Worm (Caenorhabditis elegans) whole organism, mixed stage, embryonic: ENCODE results near the gene nos-1.
"Not testable (repeated sequence)": the region's sequence is repeated elsewhere in the genome, so short reads cannot be mapped to it uniquely, and the experiment has no call there.

Source experiments
- M03D4.4 ChIP-seq: sonication (generic microtip); optimal IDR thresholded peaks from 2 replicates; lab custom pipeline; 2017; ENCODE audit warnings: mild to moderate bottlenecking, missing genetic modification characterization, missing compliant biosample characterization
- bed-3 ChIP-seq: fragments of 200-800 bp; sonication (Bioruptor generic); optimal IDR thresholded peaks from 3 replicates; lab custom pipeline; 2018; ENCODE audit warnings: mild to moderate bottlenecking, missing genetic modification characterization, moderate library complexity, missing compliant biosample characterization
- blmp-1 ChIP-seq: fragments of 150-350 bp; optimal IDR thresholded peaks from 2 replicates; lab custom pipeline; 2014; ENCODE audit warnings: missing biosample characterization, missing genetic modification characterization
- ceh-39 ChIP-seq: fragments of 150-350 bp; optimal IDR thresholded peaks from 2 replicates; lab custom pipeline; 2014; ENCODE audit warnings: missing biosample characterization, missing genetic modification characterization
- ceh-43 ChIP-seq: fragments of 200-800 bp; sonication (Bioruptor generic); optimal IDR thresholded peaks from 2 replicates; lab custom pipeline; 2018; ENCODE audit warnings: mild to moderate bottlenecking, missing genetic modification characterization, moderate library complexity, missing compliant biosample characterization
- ceh-83 ChIP-seq: fragments of 200-800 bp; sonication (Bioruptor generic); optimal IDR thresholded peaks from 2 replicates; lab custom pipeline; 2018; ENCODE audit warnings: mild to moderate bottlenecking, missing genetic modification characterization, missing compliant biosample characterization
- ces-1 ChIP-seq: fragments of 150-350 bp; optimal IDR thresholded peaks from 2 replicates; lab custom pipeline; 2014; ENCODE audit warnings: missing biosample characterization, missing genetic modification reagents, missing genetic modification characterization
- cnd-1 ChIP-seq: fragments of 200-800 bp; sonication (Bioruptor generic); optimal IDR thresholded peaks from 2 replicates; lab custom pipeline; 2018; ENCODE audit warnings: mild to moderate bottlenecking, missing genetic modification characterization, missing compliant biosample characterization
- drap-1 ChIP-seq: fragments of 200-800 bp; sonication (Bioruptor generic); optimal IDR thresholded peaks from 3 replicates; lab custom pipeline; 2018; ENCODE audit warnings: mild to moderate bottlenecking, missing genetic modification characterization, missing compliant biosample characterization
- elt-1 ChIP-seq: sonication (generic microtip); optimal IDR thresholded peaks from 2 replicates; lab custom pipeline; 2017; ENCODE audit warnings: missing genetic modification characterization, mild to moderate bottlenecking, missing compliant biosample characterization, antibody characterized with exemption, moderate library complexity, borderline replicate concordance; ENCODE audit not compliant: insufficient read depth
- elt-3 ChIP-seq: fragments of 150-350 bp; optimal IDR thresholded peaks from 2 replicates; lab custom pipeline; 2014; ENCODE audit warnings: missing biosample characterization, missing genetic modification characterization
- flh-1 ChIP-seq: fragments of 200-800 bp; sonication (Bioruptor generic); optimal IDR thresholded peaks from 2 replicates; lab custom pipeline; 2018; ENCODE audit warnings: mild to moderate bottlenecking, missing genetic modification characterization, moderate library complexity, missing compliant biosample characterization
- hlh-1 ChIP-seq: fragments of 150-350 bp; optimal IDR thresholded peaks from 2 replicates; lab custom pipeline; 2014; ENCODE audit warnings: missing biosample characterization, missing genetic modification reagents, missing genetic modification characterization
- lsy-2 ChIP-seq: fragments of 150-350 bp; optimal IDR thresholded peaks from 2 replicates; lab custom pipeline; 2014; ENCODE audit warnings: missing biosample characterization, missing genetic modification characterization
- mep-1 ChIP-seq: fragments of 150-350 bp; optimal IDR thresholded peaks from 2 replicates; lab custom pipeline; 2017; ENCODE audit warnings: missing biosample characterization, missing genetic modification reagents, missing genetic modification characterization, inconsistent platforms
- mls-2 ChIP-seq: sonication (generic microtip); optimal IDR thresholded peaks from 2 replicates; lab custom pipeline; 2016; ENCODE audit warnings: mild to moderate bottlenecking, missing genetic modification characterization, moderate library complexity, missing compliant biosample characterization
- nhr-12 ChIP-seq: fragments of 150-350 bp; optimal IDR thresholded peaks from 2 replicates; lab custom pipeline; 2014; ENCODE audit warnings: missing biosample characterization, missing genetic modification characterization
- nhr-2 ChIP-seq: fragments of 150-350 bp; optimal IDR thresholded peaks from 2 replicates; lab custom pipeline; 2014; ENCODE audit warnings: missing biosample characterization, missing genetic modification characterization
- nhr-237 ChIP-seq: fragments of 150-350 bp; optimal IDR thresholded peaks from 2 replicates; lab custom pipeline; 2014; ENCODE audit warnings: missing biosample characterization, missing genetic modification characterization
- nhr-76 ChIP-seq: sonication (generic microtip); optimal IDR thresholded peaks from 2 replicates; lab custom pipeline; 2017; ENCODE audit warnings: missing biosample characterization, missing genetic modification characterization
- pha-4 ChIP-seq: fragments of 150-350 bp; optimal IDR thresholded peaks from 2 replicates; lab custom pipeline; 2018; ENCODE audit warnings: missing biosample characterization, missing genetic modification reagents, missing genetic modification characterization
- snpc-4 ChIP-seq: fragments of 150-350 bp; optimal IDR thresholded peaks from 2 replicates; lab custom pipeline; 2014; ENCODE audit warnings: missing biosample characterization, missing genetic modification characterization
- sptf-1 ChIP-seq: sonication (generic microtip); optimal IDR thresholded peaks from 2 replicates; lab custom pipeline; 2017; ENCODE audit warnings: mild to moderate bottlenecking, missing genetic modification characterization, moderate library complexity, missing compliant biosample characterization
- tbx-8 ChIP-seq: fragments of 200-800 bp; sonication (Bioruptor generic); optimal IDR thresholded peaks from 2 replicates; lab custom pipeline; 2018; ENCODE audit warnings: mild to moderate bottlenecking, missing genetic modification characterization, moderate library complexity, missing compliant biosample characterization
- unc-120 ChIP-seq: sonication (generic microtip); optimal IDR thresholded peaks from 2 replicates; lab custom pipeline; 2017; ENCODE audit warnings: missing genetic modification characterization, missing compliant biosample characterization; ENCODE audit not compliant: poor library complexity, severe bottlenecking
- unc-39 ChIP-seq: fragments of 150-350 bp; optimal IDR thresholded peaks from 2 replicates; lab custom pipeline; 2014; ENCODE audit warnings: missing biosample characterization, missing genetic modification characterization
- unc-62 ChIP-seq: fragments of 150-350 bp; optimal IDR thresholded peaks from 2 replicates; lab custom pipeline; 2014; ENCODE audit warnings: missing biosample characterization, missing genetic modification reagents, missing genetic modification characterization
- ztf-11 ChIP-seq: fragments of 150-350 bp; optimal IDR thresholded peaks from 2 replicates; lab custom pipeline; 2014; ENCODE audit warnings: missing biosample characterization, missing genetic modification characterization

nos-1 gene

ce11 chrII:10948236-10949025 is 4.5 kb downstream of the nos-1 start:
- no peak for TF ChIP-seq snpc-4 (tag; lab: Kevin White, UChicago)
- no peak for TF ChIP-seq lsy-2 (tag; lab: Kevin White, UChicago)
- no peak for TF ChIP-seq unc-39 (tag; lab: Kevin White, UChicago)
- no peak for TF ChIP-seq mls-2 (tag; lab: Kevin White, UChicago)
- no peak for TF ChIP-seq hlh-1 (tag; lab: Kevin White, UChicago)
- TF ChIP-seq bed-3 (GFP tag; lab: Kevin White, UChicago), result no peak
- no peak for TF ChIP-seq cnd-1 (tag; lab: Kevin White, UChicago)

DNA sequence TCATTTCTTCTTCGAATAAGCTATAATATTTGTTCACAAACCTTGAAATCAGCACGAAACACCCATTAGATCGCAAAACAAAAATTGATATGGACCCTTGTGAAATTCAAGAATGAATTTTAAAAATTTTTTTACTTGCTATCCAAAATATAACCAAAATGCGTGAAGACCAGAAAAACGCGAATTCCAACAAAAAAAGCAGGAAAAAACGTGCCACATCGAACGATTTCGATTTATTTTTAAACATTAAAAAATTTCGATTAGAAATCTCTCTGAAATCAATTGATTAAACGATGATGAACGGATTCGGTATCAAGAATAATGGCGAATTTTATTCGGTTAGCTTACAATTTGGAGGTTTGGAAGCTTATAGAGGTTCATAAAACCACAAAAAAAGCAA is 5.6 kb downstream of the nos-1 start, which contains the start of the genes tceb-3 and gskl-1:
TSS of gene tceb-3 (minus strand) at position 101 of the 400 bp plus-strand sequence.
TSS of gene gskl-1 (plus strand) at position 243 of the 400 bp plus-strand sequence.
- TF ChIP-seq mls-2 (tag; lab: Kevin White, UChicago) (no peak), nhr-2 (tag; lab: Kevin White, UChicago) (no peak), drap-1 (no peak), nhr-12 (no peak), unc-62 (no peak), pha-4 (tag; lab: Kevin White, UChicago) (no peak)

ce11 chrII:10946848-10947247 is 6.1 kb downstream of the nos-1 start:
- TF ChIP-seq unc-39 (tag; lab: Kevin White, UChicago) (no peak), unc-120 (tag; lab: Kevin White, UChicago) (no peak), sptf-1 (tag; lab: Kevin White, UChicago) (no peak), unc-62 (peak; percentile 81)
- TF ChIP-seq, all 35 proteins: peak for 1

- TF ChIP-seq ceh-39 (tag; lab: Kevin White, UChicago), result no peak
- no peak for TF ChIP-seq ztf-11 (tag; lab: Kevin White, UChicago)
- TF ChIP-seq tbx-8 (GFP tag; lab: Kevin White, UChicago), result no peak
- TF ChIP-seq hlh-1 (tag; lab: Kevin White, UChicago), result no peak
- no peak for TF ChIP-seq nhr-12
- TF ChIP-seq mep-1 (tag; lab: Kevin White, UChicago), result no peak
- TF ChIP-seq unc-120 (tag; lab: Kevin White, UChicago), result no peak
- no peak for TF ChIP-seq unc-62
- TF ChIP-seq elt-3 (tag; lab: Kevin White, UChicago), result no peak
Measured at ce11 chrII:10945446-10945845, 7.5 kb downstream of the nos-1 start.

DNA sequence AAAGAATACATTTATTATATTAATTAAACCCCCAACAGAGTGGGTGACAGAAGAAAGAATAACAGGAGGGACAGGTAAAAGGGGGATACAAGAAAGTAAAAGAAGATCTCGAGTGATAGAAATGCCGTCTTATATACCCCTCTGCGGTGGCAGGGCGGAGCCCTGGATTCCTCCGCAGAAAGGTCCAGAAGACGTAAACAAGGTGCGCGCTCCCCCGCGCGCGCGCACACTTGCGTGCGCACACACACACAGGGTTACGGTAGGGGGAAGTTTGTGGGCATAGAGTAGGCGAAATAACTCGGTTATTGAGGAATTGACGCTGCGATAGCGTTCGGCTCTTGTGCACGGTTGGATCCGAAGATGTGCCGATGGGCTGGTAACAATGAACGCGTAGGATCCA is 11.0 kb downstream of the nos-1 start, which contains the start of gene R03D7.15:
TSS of gene R03D7.15 (plus strand) at position 299 of the 400 bp plus-strand sequence.
- TF ChIP-seq drap-1; blmp-1; nhr-76 (tag; lab: Kevin White, UChicago): not testable (repeated sequence)
- TF ChIP-seq, all 35 proteins: peak for 0; not testable (repeated sequence) for 35

DNA sequence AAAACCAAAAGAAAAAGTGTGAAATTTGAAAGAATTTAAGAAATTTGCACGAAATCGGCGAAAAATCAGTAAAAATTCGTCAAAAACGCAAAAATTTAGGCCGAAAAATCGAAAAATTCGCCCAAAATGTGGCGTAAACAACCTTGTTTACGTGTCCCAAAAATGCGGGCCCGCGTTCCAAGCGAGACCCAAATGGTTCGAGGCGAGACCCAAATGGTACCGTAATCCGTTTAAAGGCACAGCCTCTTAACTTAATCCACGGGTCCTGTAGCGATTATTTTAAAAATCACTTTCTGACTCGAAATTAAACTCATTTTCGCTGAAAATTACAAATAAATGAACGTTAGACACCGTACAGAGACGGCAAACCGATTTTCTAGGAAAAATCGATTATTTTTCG is 17.6 kb downstream of the nos-1 start:
- no peak for TF ChIP-seq mep-1 (tag; lab: Kevin White, UChicago)
- no peak for TF ChIP-seq unc-62
- no peak for TF ChIP-seq nhr-237 (tag; lab: Kevin White, UChicago)
- no peak for TF ChIP-seq ceh-43 (GFP tag; lab: Kevin White, UChicago)
- no peak for TF ChIP-seq bed-3 (GFP tag; lab: Kevin White, UChicago)

DNA sequence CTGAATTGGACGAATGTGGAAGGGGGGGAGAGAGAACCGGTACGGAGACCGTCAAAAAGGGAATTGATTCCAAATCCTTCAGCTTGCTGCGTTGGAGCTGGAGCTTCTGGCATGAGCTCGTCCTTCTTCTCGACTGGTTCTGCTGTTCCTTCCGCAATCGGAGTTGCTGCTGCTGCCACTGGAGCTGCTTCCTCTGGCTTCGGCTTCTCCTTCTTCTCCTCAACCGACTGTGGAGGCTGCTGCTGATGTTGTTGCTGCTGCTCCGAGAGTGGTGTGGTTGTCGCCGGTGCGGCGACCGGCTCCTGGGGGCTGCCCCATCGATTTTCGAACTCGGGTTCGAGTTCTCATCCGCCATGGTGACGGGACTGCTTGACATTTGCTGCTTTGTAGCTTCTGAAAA is 18.2 kb downstream of the nos-1 start, which contains the start of gene R03D7.2:
TSS of gene R03D7.2 (minus strand) at position 399 of the 400 bp plus-strand sequence.
- no peak for TF ChIP-seq ztf-11 (tag; lab: Kevin White, UChicago)
- TF ChIP-seq ces-1 (GFP tag; lab: Kevin White, UChicago), result no peak
- TF ChIP-seq unc-120 (tag; lab: Kevin White, UChicago), result no peak
- TF ChIP-seq elt-1, result no peak
- TF ChIP-seq flh-1 (GFP tag; lab: Kevin White, UChicago), result no peak
- no peak for TF ChIP-seq lsy-2 (tag; lab: Kevin White, UChicago)
- no peak for TF ChIP-seq bed-3 (GFP tag; lab: Kevin White, UChicago)
- no peak for TF ChIP-seq sptf-1 (tag; lab: Kevin White, UChicago)
- TF ChIP-seq M03D4.4 (tag; lab: Kevin White, UChicago), result no peak
- TF ChIP-seq ceh-83, result no peak
- no peak for TF ChIP-seq nhr-12
- TF ChIP-seq tbx-8 (GFP tag; lab: Kevin White, UChicago), result no peak
- no peak for TF ChIP-seq elt-3 (tag; lab: Kevin White, UChicago)
- TF ChIP-seq mls-2 (tag; lab: Kevin White, UChicago), result no peak
